Worm (Caenorhabditis elegans) whole organism, young adult: ENCODE measurements around the gene daam-1.

Source experiments
- F23B12.7 ChIP-seq: sonication (generic microtip); optimal IDR thresholded peaks from 2 replicates; lab custom pipeline; 2017; ENCODE audit warnings: missing genetic modification characterization, mild to moderate bottlenecking, missing compliant biosample characterization, antibody characterized with exemption, moderate library complexity; ENCODE audit not compliant: insufficient read depth
- ama-1 ChIP-seq, 3 experiments: fragments of 150-350 bp in 1 of 3; sonication (generic microtip) in 2 of 3; optimal IDR thresholded peaks; 2 replicates each; lab custom pipeline; 2014 to 2018; ENCODE audit warnings: missing biosample characterization in 2 of 3, missing genetic modification characterization in 2 of 3, missing genetic modification reagents in 2 of 3
- ceh-100 ChIP-seq: fragments of 200-800 bp; sonication (Bioruptor generic); IDR thresholded peaks from 2 replicates; pipeline ENCODE4 v1.3.6; 2022; ENCODE audit warnings: missing genetic modification reagents, missing genetic modification characterization, missing compliant biosample characterization
- dox-1 ChIP-seq: fragments of 200-800 bp; sonication (Bioruptor generic); IDR thresholded peaks from 2 replicates; pipeline ENCODE4 v1.3.6; 2022; ENCODE audit warnings: missing genetic modification reagents, missing genetic modification characterization, missing compliant biosample characterization
- dpff-1 ChIP-seq: sonication (generic microtip); optimal IDR thresholded peaks from 2 replicates; lab custom pipeline; 2017; ENCODE audit warnings: mild to moderate bottlenecking, missing genetic modification characterization, missing compliant biosample characterization
- fkh-3 ChIP-seq: sonication (generic microtip); optimal IDR thresholded peaks from 2 replicates; lab custom pipeline; 2016; ENCODE audit warnings: mild to moderate bottlenecking, missing genetic modification characterization, missing compliant biosample characterization
- lin-54 ChIP-seq: fragments of 200-800 bp; sonication (Bioruptor generic); optimal IDR thresholded peaks from 2 replicates; lab custom pipeline; 2018; ENCODE audit warnings: mild to moderate bottlenecking, missing genetic modification characterization, missing compliant biosample characterization
- mel-28 ChIP-seq: sonication (generic microtip); optimal IDR thresholded peaks from 2 replicates; lab custom pipeline; 2016; ENCODE audit warnings: borderline replicate concordance, mild to moderate bottlenecking, missing genetic modification characterization, missing compliant biosample characterization
- mes-4 ChIP-seq: sonication (generic microtip); optimal IDR thresholded peaks from 2 replicates; lab custom pipeline; 2016; ENCODE audit warnings: missing genotype, missing genetic modification characterization, missing compliant biosample characterization
- rpc-1 ChIP-seq, 2 experiments: fragments of 150-350 bp in 1 of 2; sonication (generic microtip) in 1 of 2; optimal IDR thresholded peaks; 2 replicates each; lab custom pipeline; 2014 to 2018; ENCODE audit warnings: missing biosample characterization in 1 of 2, missing genetic modification characterization in 1 of 2, missing genetic modification reagents in 1 of 2, missing genotype in 1 of 2
- unc-62 ChIP-seq: fragments of 150-350 bp; optimal IDR thresholded peaks from 2 replicates; lab custom pipeline; 2014; ENCODE audit warnings: missing biosample characterization, missing genetic modification reagents, missing genetic modification characterization

DNA sequence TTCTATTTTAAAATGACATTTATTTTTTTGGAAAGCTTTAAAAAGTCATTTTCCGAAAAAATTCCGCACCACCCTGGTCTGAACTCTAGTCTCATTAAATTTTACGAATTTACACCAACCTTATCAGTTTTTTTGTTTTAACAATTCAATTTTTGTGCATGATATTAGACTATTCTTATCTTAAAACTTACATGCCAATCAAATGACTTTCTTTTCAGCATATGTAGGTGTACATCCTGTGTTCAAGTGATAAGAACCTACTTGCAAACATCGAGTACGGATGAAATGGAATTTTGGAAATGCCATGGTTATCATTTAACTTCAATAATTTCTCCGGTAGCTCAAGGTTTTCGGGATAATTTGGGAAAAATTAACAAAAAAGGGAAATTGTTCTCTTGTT is 35.8 kb downstream of the daam-1 start:
- TF ChIP-seq ceh-100 = no peak
- no peak for TF ChIP-seq lin-54 (GFP tag; lab: Kevin White, UChicago)
- no peak for TF ChIP-seq mes-4
- no peak for TF ChIP-seq dox-1 (GFP tag; lab: Robert Waterston, UW)
- TF ChIP-seq fkh-3 (tag; lab: Kevin White, UChicago) = no peak
- TF ChIP-seq ama-1 (optimal IDR thresholded peaks at IDR 0.05; lab: Kevin White, UChicago) = no peak
- TF ChIP-seq ama-1 (GFP tag; optimal IDR thresholded peaks at IDR 0.05; lab: Kevin White, UChicago) = no peak
- no peak for TF ChIP-seq F23B12.7 (tag; lab: Kevin White, UChicago)
- TF ChIP-seq unc-62 (GFP tag; lab: Kevin White, UChicago) = no peak
- no peak for TF ChIP-seq mel-28
- no peak for TF ChIP-seq rpc-1 (optimal IDR thresholded peaks at IDR 0.05; lab: Kevin White, UChicago)
- TF ChIP-seq rpc-1 (tag; optimal IDR thresholded peaks at IDR 0.05; lab: Kevin White, UChicago) = no peak
- no peak for TF ChIP-seq dpff-1 (tag; lab: Kevin White, UChicago)
